Worm (Caenorhabditis elegans) whole organism, L4 larva: ENCODE measurements around the gene idpp-13.
A peak's percentile ranks its signal among the peaks of the same experiment; 100 is the strongest.
"Not testable (repeated sequence)": the region's sequence is repeated elsewhere in the genome, so short reads cannot be mapped to it uniquely, and the experiment has no call there.

Source experiments
- F10B5.3 ChIP-seq: sonication (generic microtip); optimal IDR thresholded peaks from 2 replicates; lab custom pipeline; 2016; ENCODE audit warnings: mild to moderate bottlenecking, missing genetic modification characterization, missing compliant biosample characterization
- F44E2.7 ChIP-seq: fragments of 200-800 bp; sonication (Bioruptor generic); IDR thresholded peaks from 2 replicates; pipeline ENCODE4 v2.1.2; 2022; ENCODE audit warnings: missing genetic modification characterization, missing compliant biosample characterization
- F49E8.2 ChIP-seq: sonication (generic microtip); optimal IDR thresholded peaks from 2 replicates; lab custom pipeline; 2016; ENCODE audit warnings: missing compliant biosample characterization, mild to moderate bottlenecking, missing genetic modification characterization, borderline replicate concordance
- T20F7.1 ChIP-seq: fragments of 200-800 bp; sonication (Bioruptor generic); optimal IDR thresholded peaks from 2 replicates; lab custom pipeline; 2018; ENCODE audit warnings: mild to moderate bottlenecking, missing genetic modification characterization, missing compliant biosample characterization
- ZK337.2 ChIP-seq: fragments of 200-800 bp; sonication (Bioruptor generic); IDR thresholded peaks from 2 replicates; pipeline ENCODE4 v1.3.6; 2022; ENCODE audit warnings: missing genetic modification reagents, missing genetic modification characterization, missing compliant biosample characterization
- ZK546.5 ChIP-seq, 2 experiments: sonication (generic microtip); optimal IDR thresholded peaks; 2 replicates each; lab custom pipeline; 2017; ENCODE audit warnings: missing biosample characterization in 2 of 2, missing genetic modification characterization in 2 of 2
- aha-1 ChIP-seq: fragments of 150-350 bp; peaks from one replicate; lab custom pipeline; 2014; ENCODE audit warnings: missing biosample characterization, missing genetic modification characterization
- ama-1 ChIP-seq: fragments of 150-350 bp; optimal IDR thresholded peaks from 2 replicates; lab custom pipeline; 2014; ENCODE audit warnings: inconsistent platforms, mixed read lengths
- arid-1 ChIP-seq: fragments of 200-800 bp; sonication (Bioruptor generic); conservative IDR thresholded peaks from 2 replicates; pipeline ENCODE4 v1.3.6; 2022; ENCODE audit warnings: missing genetic modification reagents, missing genetic modification characterization, missing compliant biosample characterization
- ceh-44 ChIP-seq: fragments of 200-800 bp; sonication (Bioruptor generic); IDR thresholded peaks from 2 replicates; pipeline ENCODE4 v1.3.6; 2022; ENCODE audit warnings: missing genetic modification reagents, missing genetic modification characterization, missing compliant biosample characterization
- ceh-62 ChIP-seq: sonication (generic microtip); optimal IDR thresholded peaks from 2 replicates; lab custom pipeline; 2017; ENCODE audit warnings: missing biosample characterization, missing genetic modification characterization
- ctbp-1 ChIP-seq: fragments of 200-800 bp; sonication (Bioruptor generic); IDR thresholded peaks from 2 replicates; pipeline ENCODE4 v1.3.6; 2022; ENCODE audit warnings: missing genetic modification reagents, missing genetic modification characterization, missing compliant biosample characterization
- daf-16 ChIP-seq, 3 experiments: sonication (generic microtip); optimal IDR thresholded peaks; 2 replicates each; lab custom pipeline; 2016 to 2017; ENCODE audit warnings: missing genetic modification characterization in 3 of 3, missing genetic modification reagents in 3 of 3, mild to moderate bottlenecking in 2 of 3, missing compliant biosample characterization in 2 of 3, missing biosample characterization in 1 of 3, moderate library complexity in 1 of 3
- daf-19 ChIP-seq: fragments of 200-800 bp; sonication (Bioruptor generic); conservative IDR thresholded peaks from 2 replicates; pipeline ENCODE4 v1.3.6; 2022; ENCODE audit warnings: missing genetic modification characterization, missing compliant biosample characterization
- dmd-8 ChIP-seq: fragments of 200-800 bp; sonication (Bioruptor generic); IDR thresholded peaks from 2 replicates; pipeline ENCODE4 v1.3.6; 2022; ENCODE audit warnings: missing genetic modification characterization, missing compliant biosample characterization
- dpl-1 ChIP-seq: fragments of 150-350 bp; optimal IDR thresholded peaks from 2 replicates; lab custom pipeline; 2014; ENCODE audit warnings: missing biosample characterization, missing genetic modification reagents, missing genetic modification characterization
- egl-27 ChIP-seq: sonication (generic microtip); optimal IDR thresholded peaks from 3 replicates; lab custom pipeline; 2017; ENCODE audit warnings: missing biosample characterization, missing genetic modification reagents, missing genetic modification characterization
- fkh-10 ChIP-seq: fragments of 150-350 bp; optimal IDR thresholded peaks from 2 replicates; lab custom pipeline; 2014; ENCODE audit warnings: missing biosample characterization, missing genetic modification reagents, missing genetic modification characterization
- hlh-11 ChIP-seq: fragments of 200-800 bp; sonication (Bioruptor generic); optimal IDR thresholded peaks from 2 replicates; lab custom pipeline; 2018; ENCODE audit warnings: mild to moderate bottlenecking, missing genetic modification characterization, missing compliant biosample characterization
- hlh-30 ChIP-seq: sonication (generic microtip); optimal IDR thresholded peaks from 2 replicates; lab custom pipeline; 2017; ENCODE audit warnings: antibody characterized with exemption, mild to moderate bottlenecking, missing genetic modification characterization, missing compliant biosample characterization; ENCODE audit not compliant: insufficient read depth
- lim-7 ChIP-seq: fragments of 200-800 bp; sonication (Bioruptor generic); IDR thresholded peaks from 2 replicates; pipeline ENCODE4 v1.3.6; 2022; ENCODE audit warnings: missing genetic modification characterization, missing compliant biosample characterization
- lin-1 ChIP-seq: fragments of 200-800 bp; sonication (Bioruptor generic); IDR thresholded peaks from 2 replicates; pipeline ENCODE4 v1.3.6; 2022; ENCODE audit warnings: missing genetic modification reagents, missing genetic modification characterization, missing compliant biosample characterization
- lin-29 ChIP-seq: fragments of 200-800 bp; sonication (Bioruptor generic); IDR thresholded peaks from 2 replicates; pipeline ENCODE4 v1.3.6; 2022; ENCODE audit warnings: missing genetic modification reagents, missing genetic modification characterization, missing compliant biosample characterization
- lin-38 ChIP-seq: fragments of 200-800 bp; sonication (Bioruptor generic); IDR thresholded peaks from 2 replicates; pipeline ENCODE4 v1.3.6; 2022; ENCODE audit warnings: missing genetic modification reagents, missing genetic modification characterization, missing compliant biosample characterization
- lin-39 ChIP-seq: fragments of 150-350 bp; optimal IDR thresholded peaks from 2 replicates; lab custom pipeline; 2014; ENCODE audit warnings: missing biosample characterization, missing genetic modification reagents, missing genetic modification characterization
- lir-3 ChIP-seq: sonication (generic microtip); optimal IDR thresholded peaks from 2 replicates; lab custom pipeline; 2016; ENCODE audit warnings: mild to moderate bottlenecking, missing genetic modification characterization, missing compliant biosample characterization
- madf-9 ChIP-seq: fragments of 200-800 bp; sonication (Bioruptor generic); conservative IDR thresholded peaks from 2 replicates; pipeline ENCODE4 v1.3.6; 2022; ENCODE audit warnings: missing genetic modification reagents, missing genetic modification characterization, missing compliant biosample characterization
- mep-1 ChIP-seq: fragments of 150-350 bp; sonication (generic microtip); optimal IDR thresholded peaks from 3 replicates; lab custom pipeline; 2014; ENCODE audit warnings: missing biosample characterization, missing genetic modification characterization
- mes-2 ChIP-seq: sonication (generic microtip); optimal IDR thresholded peaks from 2 replicates; lab custom pipeline; 2016; ENCODE audit warnings: missing genotype, mild to moderate bottlenecking, missing genetic modification characterization, missing compliant biosample characterization; ENCODE audit not compliant: poor library complexity, severe bottlenecking
- nhr-10 ChIP-seq: fragments of 150-350 bp; optimal IDR thresholded peaks from 2 replicates; lab custom pipeline; 2014; ENCODE audit warnings: missing biosample characterization, missing genetic modification characterization
- nhr-42 ChIP-seq: fragments of 200-800 bp; sonication (Bioruptor generic); IDR thresholded peaks from 2 replicates; pipeline ENCODE4 v1.3.6; 2022; ENCODE audit warnings: missing genetic modification characterization, missing compliant biosample characterization
- nhr-48 ChIP-seq: sonication (generic microtip); optimal IDR thresholded peaks from 2 replicates; lab custom pipeline; 2016; ENCODE audit warnings: mild to moderate bottlenecking, missing genetic modification characterization, missing compliant biosample characterization
- nhr-6 ChIP-seq: fragments of 150-350 bp; optimal IDR thresholded peaks from 2 replicates; lab custom pipeline; 2014; ENCODE audit warnings: missing biosample characterization, missing genetic modification characterization
- pha-4 ChIP-seq, 2 experiments: fragments of 150-350 bp in 1 of 2; fragments of 200-800 bp in 1 of 2; sonication (Bioruptor generic) in 1 of 2; IDR thresholded peaks in 1 of 2; optimal IDR thresholded peaks in 1 of 2; 2 replicates each; pipeline versions ENCODE4 v1.3.6 to Lab custom; 2014 to 2022; ENCODE audit warnings: missing genetic modification characterization in 2 of 2, missing genetic modification reagents in 2 of 2, missing biosample characterization in 1 of 2, missing compliant biosample characterization in 1 of 2
- php-3 ChIP-seq: fragments of 200-800 bp; sonication (Bioruptor generic); IDR thresholded peaks from 2 replicates; pipeline ENCODE4 v1.3.6; 2022; ENCODE audit warnings: missing genetic modification reagents, missing genetic modification characterization, missing compliant biosample characterization
- rbr-2 ChIP-seq: sonication (generic microtip); optimal IDR thresholded peaks from 2 replicates; lab custom pipeline; 2016; ENCODE audit warnings: missing genotype, missing genetic modification characterization, missing compliant biosample characterization
- saeg-2 ChIP-seq: fragments of 200-800 bp; sonication (Bioruptor generic); IDR thresholded peaks from 2 replicates; pipeline ENCODE4 v1.3.6; 2022; ENCODE audit warnings: missing genetic modification reagents, missing genetic modification characterization, missing compliant biosample characterization
- spr-1 ChIP-seq: sonication (generic microtip); optimal IDR thresholded peaks from 2 replicates; lab custom pipeline; 2016; ENCODE audit warnings: mild to moderate bottlenecking, missing genetic modification characterization, missing compliant biosample characterization
- tra-1 ChIP-seq: fragments of 200-800 bp; sonication (Bioruptor generic); IDR thresholded peaks from 2 replicates; pipeline ENCODE4 v1.3.6; 2022; ENCODE audit warnings: missing genetic modification reagents, missing genetic modification characterization, missing compliant biosample characterization
- zfp-2 ChIP-seq: sonication (generic microtip); optimal IDR thresholded peaks from 2 replicates; lab custom pipeline; 2016; ENCODE audit warnings: mild to moderate bottlenecking, missing genetic modification characterization, missing compliant biosample characterization
- zip-2 ChIP-seq: fragments of 150-350 bp; optimal IDR thresholded peaks from 2 replicates; lab custom pipeline; 2014; ENCODE audit warnings: missing biosample characterization, missing genetic modification characterization
- ztf-11 ChIP-seq: fragments of 150-350 bp; optimal IDR thresholded peaks from 2 replicates; lab custom pipeline; 2014; ENCODE audit warnings: missing biosample characterization, missing genetic modification characterization

Gene idpp-13

DNA sequence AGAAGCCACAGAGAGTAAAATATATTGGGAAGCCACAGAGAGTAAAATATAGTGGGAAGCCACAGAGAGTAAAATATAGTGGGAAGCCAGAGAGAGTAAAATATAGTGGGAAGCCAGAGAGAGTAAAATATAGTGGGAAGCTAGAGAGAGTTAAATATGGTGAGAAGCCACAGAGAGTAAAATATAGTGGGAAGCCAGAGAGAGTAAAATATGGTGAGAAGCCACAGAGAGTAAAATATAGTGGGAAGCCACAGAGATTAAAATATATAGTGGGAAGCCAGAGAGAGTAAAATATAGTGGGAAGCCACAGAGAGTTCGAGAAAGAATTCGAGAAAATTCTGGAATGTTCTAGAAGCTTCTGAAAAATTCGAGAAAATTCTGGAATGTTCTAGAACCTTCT is 14.6 kb upstream of the idpp-13 start:
- peak; percentile 65 for TF ChIP-seq spr-1 (tag; lab: Kevin White, UChicago)
- TF ChIP-seq daf-16 (GFP tag; optimal IDR thresholded peaks at IDR 0.05; lab: Kevin White, UChicago): peak in 1 of 2 experiments; percentile 57
- TF ChIP-seq daf-16 (tag; optimal IDR thresholded peaks at IDR 0.05; lab: Kevin White, UChicago): not testable (repeated sequence)
- TF ChIP-seq nhr-48 (tag; lab: Kevin White, UChicago): peak; percentile 28
- peak; percentile 19 for TF ChIP-seq F10B5.3 (tag; lab: Kevin White, UChicago)
- TF ChIP-seq lir-3: peak; percentile 69

DNA sequence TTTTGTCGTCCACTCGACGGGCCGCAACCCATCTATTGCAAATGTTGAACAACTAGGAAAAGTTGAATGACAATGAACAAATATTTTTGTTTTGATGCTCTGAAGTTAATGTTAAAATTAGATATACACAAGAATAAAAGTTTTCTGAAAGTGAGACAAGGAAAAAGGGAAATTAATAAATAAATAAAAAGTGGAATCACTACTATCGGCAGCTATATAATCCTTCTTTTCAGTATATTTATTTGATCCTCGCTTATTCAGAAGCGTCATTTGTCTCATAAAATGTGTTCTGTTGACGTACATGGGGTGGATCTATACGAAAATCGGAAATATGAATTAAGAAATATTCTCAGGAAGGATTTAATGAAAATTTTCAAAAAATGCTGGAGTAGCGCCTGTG is 9.4 kb upstream of the idpp-13 start, which contains the start of gene pef-1:
TSS of gene pef-1 (minus strand) at position 101 of the 400 bp plus-strand sequence.
- TF ChIP-seq madf-9 (GFP tag; lab: Robert Waterston, UW) (no peak), dmd-8 (GFP tag; lab: Robert Waterston, UW) (no peak), ztf-11 (tag; lab: Kevin White, UChicago) (no peak), php-3 (no peak), lin-38 (no peak), zip-2 (no peak), mep-1 (tag; lab: Kevin White, UChicago) (no peak), F44E2.7 (no peak), T20F7.1 (GFP tag; lab: Kevin White, UChicago) (no peak), F49E8.2 (no peak), lin-39 (tag; lab: Kevin White, UChicago) (no peak), tra-1 (GFP tag; lab: Robert Waterston, UW) (no peak), ceh-44 (GFP tag; lab: Robert Waterston, UW) (no peak), lin-29 (GFP tag; lab: Robert Waterston, UW) (no peak), zfp-2 (tag; lab: Kevin White, UChicago) (no peak), ZK337.2 (GFP tag; lab: Robert Waterston, UW) (no peak), egl-27 (tag; lab: Kevin White, UChicago) (no peak), daf-19 (GFP tag; lab: Robert Waterston, UW) (no peak), ceh-62 (tag; lab: Kevin White, UChicago) (no peak), hlh-30 (tag; lab: Kevin White, UChicago) (no peak)
- TF ChIP-seq, all 104 proteins: peak for 0

DNA sequence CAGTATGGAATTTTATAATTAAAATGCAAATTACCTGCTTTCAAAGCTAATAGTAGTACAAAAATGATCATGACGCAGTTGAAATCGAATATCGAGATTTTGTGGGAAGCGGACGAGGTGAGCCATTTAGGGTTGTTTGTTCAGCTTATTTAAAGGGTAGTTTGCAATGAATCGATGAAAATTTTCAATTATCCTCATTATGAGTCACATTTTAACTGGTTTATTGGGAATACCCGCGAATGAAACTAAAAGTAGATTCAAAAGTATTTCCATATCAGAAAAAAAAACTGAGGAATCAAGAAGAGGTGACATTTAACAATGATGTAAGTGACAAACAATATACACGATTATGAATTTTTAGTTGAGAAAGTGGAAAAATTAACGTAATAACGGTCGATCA is 2.5 kb upstream of the idpp-13 start, which contains the start of gene F23H11.7:
TSS of gene F23H11.7 (minus strand) at position 101 of the 400 bp plus-strand sequence.
- TF ChIP-seq fkh-10 (GFP tag; lab: Kevin White, UChicago) (no peak), arid-1 (GFP tag; lab: Robert Waterston, UW) (no peak), aha-1 (tag; lab: Kevin White, UChicago) (peak; percentile 2), rbr-2 (tag; lab: Kevin White, UChicago) (no peak), php-3 (no peak), ctbp-1 (no peak), nhr-42 (GFP tag; lab: Robert Waterston, UW) (no peak), lim-7 (GFP tag; lab: Robert Waterston, UW) (no peak)

DNA sequence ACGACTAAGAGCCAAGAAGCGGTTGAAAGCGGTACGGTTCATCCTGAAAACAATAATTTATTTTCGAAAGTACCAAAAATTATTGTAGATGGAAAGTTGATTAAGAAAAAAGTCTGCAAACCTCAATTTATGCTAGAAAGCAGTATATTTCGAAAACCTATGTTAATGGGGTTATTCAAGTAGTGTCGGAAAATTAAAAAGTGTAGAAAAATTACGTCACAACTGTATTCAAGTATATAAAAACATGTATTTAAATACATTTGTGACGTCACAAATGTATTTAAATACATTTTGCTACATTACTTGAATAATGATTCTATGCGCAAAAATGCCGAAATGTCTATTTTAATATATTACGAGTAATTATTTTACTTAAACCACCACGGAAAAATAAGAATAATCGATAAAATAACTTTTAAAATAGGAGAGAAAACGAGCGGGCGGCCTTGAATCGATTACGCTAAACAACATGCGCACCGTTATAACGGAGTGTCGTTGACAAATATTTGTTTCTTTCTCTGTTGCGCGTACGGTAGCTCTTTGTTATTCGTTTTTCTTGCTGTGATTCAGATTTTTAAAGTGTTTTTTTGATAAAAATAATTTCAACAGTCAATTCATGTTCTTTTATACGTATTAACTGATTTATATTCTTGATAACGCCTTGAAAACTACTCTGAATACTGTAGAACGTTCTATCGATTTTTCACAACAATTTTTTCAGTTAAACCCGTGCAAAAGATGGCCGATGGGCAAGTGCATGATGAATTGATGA is 6.1 kb downstream of the idpp-13 start, which contains the start of the genes F23H11.5 and bra-2:
TSS of gene F23H11.5 (minus strand) at position 51 of the 772 bp plus-strand sequence.
TSS of gene bra-2 (plus strand) at position 722 of the 772 bp plus-strand sequence.
- TF ChIP-seq aha-1 (tag; lab: Kevin White, UChicago): no peak
- TF ChIP-seq nhr-6 (tag; lab: Kevin White, UChicago): peak; percentile 41
- TF ChIP-seq hlh-11 (tag; lab: Kevin White, UChicago): no peak
- no peak for TF ChIP-seq dmd-8 (GFP tag; lab: Robert Waterston, UW)
- TF ChIP-seq fkh-10 (GFP tag; lab: Kevin White, UChicago): no peak
- no peak for TF ChIP-seq ZK546.5 (tag; optimal IDR thresholded peaks at IDR 0.05; lab: Kevin White, UChicago)
- no peak for TF ChIP-seq egl-27 (tag; lab: Kevin White, UChicago)
- TF ChIP-seq dpl-1 (GFP tag; lab: Kevin White, UChicago): peak; percentile 5
- peak; percentile 1 for TF ChIP-seq hlh-30 (tag; lab: Kevin White, UChicago)
- no peak for TF ChIP-seq saeg-2 (GFP tag; lab: Robert Waterston, UW)
- TF ChIP-seq lin-1: no peak
- TF ChIP-seq nhr-10 (tag; lab: Kevin White, UChicago): no peak
- no peak for TF ChIP-seq mep-1 (tag; lab: Kevin White, UChicago)
- peak; percentile 95 for TF ChIP-seq T20F7.1 (GFP tag; lab: Kevin White, UChicago)
- TF ChIP-seq pha-4 (GFP tag; IDR thresholded peaks at IDR 0.05; lab: Robert Waterston, UW): no peak
- peak; percentile 43 for TF ChIP-seq pha-4 (tag; optimal IDR thresholded peaks at IDR 0.05; lab: Kevin White, UChicago)
- TF ChIP-seq ama-1 (lab: Kevin White, UChicago): peak; percentile 24
- TF ChIP-seq mes-2 (tag; lab: Kevin White, UChicago): peak; percentile 60
